Worm (Caenorhabditis elegans): ENCODE measurements around the gene K11H3.8.

The K11H3.8 gene

DNA sequence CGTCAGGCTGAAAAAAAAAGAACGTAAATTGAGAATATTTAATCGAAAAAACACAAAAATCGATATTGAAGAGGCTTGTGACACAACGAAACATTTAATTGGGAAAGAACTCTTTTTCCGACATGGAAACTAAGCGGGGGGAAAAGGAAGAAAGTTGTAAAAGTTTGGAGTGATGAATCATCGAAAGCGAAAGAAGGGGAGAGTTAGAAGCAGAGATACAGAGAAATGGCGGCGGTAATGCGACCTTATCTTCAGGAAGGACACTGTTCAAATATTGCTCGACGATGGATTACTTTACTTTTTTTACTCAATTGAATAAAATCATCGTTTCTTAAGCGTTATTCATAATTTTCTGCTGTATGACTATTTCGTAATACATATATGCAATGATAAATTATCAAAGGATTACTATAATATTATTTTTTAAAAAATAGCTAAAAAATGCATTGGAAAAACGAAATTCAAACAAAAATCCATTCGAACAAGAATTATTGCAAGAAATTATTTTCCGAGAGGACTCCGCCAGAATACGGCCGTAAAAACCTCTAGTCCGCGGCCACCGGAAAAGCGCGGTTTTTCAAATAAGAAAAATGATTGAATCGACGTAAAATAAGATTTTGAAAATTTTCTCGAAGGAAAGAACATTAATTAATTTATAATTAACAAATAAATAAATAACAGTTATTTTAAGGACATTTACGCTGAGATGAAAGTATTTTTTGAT is 33.0 kb downstream of the K11H3.8 start, which contains the start of gene dhhc-4 (continued):
- TF ChIP-seq ceh-8 (GFP tag; optimal IDR thresholded peaks at IDR 0.05) (peak; percentile 87), ets-5 (GFP tag; IDR thresholded peaks at IDR 0.05) (no peak), efl-3 (GFP tag; optimal IDR thresholded peaks at IDR 0.05) (peak; percentile 80), lsy-2 (tag; optimal IDR thresholded peaks at IDR 0.05) (peak; percentile 74 to 87), efl-1 (optimal IDR thresholded peaks at IDR 0.05) (peak; percentile 88 to 94), efl-1 (GFP tag; optimal IDR thresholded peaks at IDR 0.05 in 1 of 2) (peak; percentile 93 to 99), elt-2 (tag; optimal IDR thresholded peaks at IDR 0.05) (peak; percentile 72), nhr-237 (tag; optimal IDR thresholded peaks at IDR 0.05) (no peak), elt-3 (tag; optimal IDR thresholded peaks at IDR 0.05) (no peak), vab-15 (tag; optimal IDR thresholded peaks at IDR 0.05) (peak; percentile 33), mab-9 (GFP tag; IDR thresholded peaks at IDR 0.05) (peak; percentile 87), aly-2 (tag; optimal IDR thresholded peaks at IDR 0.05) (peak; percentile 13), Y116A8C.19 (tag; optimal IDR thresholded peaks at IDR 0.05; ENCODE audit: borderline replicate concordance) (peak; percentile 73), aha-1 (tag; optimal IDR thresholded peaks at IDR 0.05) (no peak), ceh-82 (tag; optimal IDR thresholded peaks at IDR 0.05) (peak; percentile 52 to 58 (median 55)), jun-1 (tag; optimal IDR thresholded peaks at IDR 0.05) (no peak), pax-3 (tag; optimal IDR thresholded peaks at IDR 0.05) (peak; percentile 95), nhr-90 (tag; optimal IDR thresholded peaks at IDR 0.05; ENCODE audit: poor library complexity) (peak; percentile 96), zip-4 (GFP tag; optimal IDR thresholded peaks at IDR 0.05) (peak; percentile 84), ztf-4 (tag; optimal IDR thresholded peaks at IDR 0.05) (no peak), xbp-1 (tag; optimal IDR thresholded peaks at IDR 0.05) (peak; percentile 90), hlh-17 (GFP tag; optimal IDR thresholded peaks at IDR 0.05; ENCODE audit: borderline replicate concordance) (peak; percentile 78), ama-1 (optimal IDR thresholded peaks at IDR 0.05) (no peak), isw-1 (GFP tag; IDR thresholded peaks at IDR 0.05) (peak; percentile 82), hpl-2 (GFP tag; optimal IDR thresholded peaks at IDR 0.05) (no peak), lin-15B (tag; optimal IDR thresholded peaks at IDR 0.05) (peak; percentile 37), ceh-63 (GFP tag; optimal IDR thresholded peaks at IDR 0.05) (no peak), C16A3.4 (tag; optimal IDR thresholded peaks at IDR 0.05) (peak; percentile 12), C34B4.2 (tag; optimal IDR thresholded peaks at IDR 0.05) (no peak), snpc-4 (tag; optimal IDR thresholded peaks at IDR 0.05) (peak; percentile 28), unc-130 (tag; optimal IDR thresholded peaks at IDR 0.05) (peak; percentile 28), unc-98 (GFP tag; IDR thresholded peaks at IDR 0.05) (peak; percentile 88), nhr-76 (tag; optimal IDR thresholded peaks at IDR 0.05) (no peak)

DNA sequence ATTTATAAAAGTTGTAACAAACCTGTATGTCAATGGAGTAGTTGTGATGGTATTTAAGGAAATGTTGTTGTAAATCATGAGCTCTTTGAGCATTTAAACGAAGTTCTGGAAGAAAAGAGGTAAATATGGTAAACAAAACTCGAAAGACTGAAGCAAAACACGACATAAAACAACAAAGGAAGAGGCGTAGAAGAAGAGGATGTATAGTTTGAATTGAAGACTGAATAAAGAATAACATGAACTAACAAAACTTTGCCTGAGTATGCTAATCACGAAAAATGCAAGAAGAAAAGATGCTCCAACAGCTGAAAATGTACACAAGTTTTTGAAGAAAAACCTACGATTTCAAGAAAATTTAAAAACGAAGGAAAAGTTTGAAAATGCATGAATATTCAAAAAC is 36.0 kb downstream of the K11H3.8 start, which contains the start of gene ZK757.1:
TSS of gene ZK757.1 (minus strand) at position 101 of the 400 bp plus-strand sequence.
- TF ChIP-seq efl-3 (GFP tag; optimal IDR thresholded peaks at IDR 0.05) (no peak), dsc-1 (tag; optimal IDR thresholded peaks at IDR 0.05) (no peak), mef-2 (tag; optimal IDR thresholded peaks at IDR 0.05) (no peak), nhr-76 (tag; optimal IDR thresholded peaks at IDR 0.05) (no peak), F16B12.6 (tag; optimal IDR thresholded peaks at IDR 0.05) (no peak), mab-9 (GFP tag; IDR thresholded peaks at IDR 0.05) (no peak), lin-39 (tag; optimal IDR thresholded peaks at IDR 0.05) (no peak), ceh-90 (tag; optimal IDR thresholded peaks at IDR 0.05) (no peak), lin-13 (GFP tag; optimal IDR thresholded peaks at IDR 0.05) (no peak), lsy-2 (tag; optimal IDR thresholded peaks at IDR 0.05) (no peak), aly-2 (tag; optimal IDR thresholded peaks at IDR 0.05) (no peak), zag-1 (tag; optimal IDR thresholded peaks at IDR 0.05) (no peak), unc-30 (tag; optimal IDR thresholded peaks at IDR 0.05) (no peak), egl-27 (tag; optimal IDR thresholded peaks at IDR 0.05) (no peak), isw-1 (GFP tag; IDR thresholded peaks at IDR 0.05) (no peak)
